In the genomic region with DNA sequence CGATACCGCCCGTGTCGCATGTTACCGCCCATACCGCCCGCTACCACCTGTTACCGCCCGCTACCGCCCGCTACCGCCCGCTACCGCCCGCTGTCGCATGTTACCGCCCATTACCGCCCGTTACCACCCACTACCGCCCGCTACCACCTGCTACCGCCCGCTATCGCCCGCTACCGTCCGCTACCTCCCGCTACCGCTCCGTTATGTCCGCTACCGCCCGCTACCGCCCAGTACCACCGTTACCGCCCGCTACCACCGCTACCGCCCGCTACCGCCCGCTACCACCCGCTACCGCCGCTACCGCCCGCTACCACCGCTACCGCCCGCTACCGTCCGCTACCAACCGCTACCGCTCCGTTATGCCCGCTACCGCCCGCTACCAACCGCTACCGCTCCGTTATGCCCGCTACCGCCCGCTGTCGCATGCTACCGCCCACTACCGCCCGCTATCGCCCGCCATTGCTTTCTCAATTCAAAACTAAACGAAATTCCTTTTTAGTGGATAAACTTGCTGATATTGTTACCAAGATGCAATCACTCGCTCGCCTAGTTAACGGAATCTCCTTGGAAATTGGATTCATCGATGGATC, we compare ENCODE assay signal across 7 worm cellular contexts.
A peak's percentile ranks its signal among the peaks of the same experiment; 100 is the strongest.
TF ChIP-seq lines count a peak whose summit lies in the region.

No protein-coding gene starts in this region.

TF ChIP-seq in whole organism, L1 larva, 84 proteins besides CTCF, POLR2A, EP300 and RAD21:
- TF ChIP-seq nhr-28 (tag; optimal IDR thresholded peaks at IDR 0.05; lab: Kevin White, UChicago), result no peak
- no peak for TF ChIP-seq efl-3 (GFP tag; optimal IDR thresholded peaks at IDR 0.05; lab: Kevin White, UChicago)
- TF ChIP-seq nhr-20 (tag; optimal IDR thresholded peaks at IDR 0.05; lab: Kevin White, UChicago), result no peak
- peak; percentile 54 for TF ChIP-seq ceh-8 (GFP tag; optimal IDR thresholded peaks at IDR 0.05; lab: Kevin White, UChicago)
- no peak for TF ChIP-seq unc-86 (tag; optimal IDR thresholded peaks at IDR 0.05; lab: Kevin White, UChicago)
- TF ChIP-seq unc-30 (tag; optimal IDR thresholded peaks at IDR 0.05; lab: Kevin White, UChicago), result no peak

TF ChIP-seq in whole organism, L4 larva, 104 proteins besides CTCF, POLR2A, EP300 and RAD21 (continues in another document):
- no peak for TF ChIP-seq hif-1 (tag; optimal IDR thresholded peaks at IDR 0.05; lab: Kevin White, UChicago)
- TF ChIP-seq dmd-8 (GFP tag; IDR thresholded peaks at IDR 0.05; lab: Robert Waterston, UW), result peak; percentile 68; the same call in 1 of the 2 replicates
- TF ChIP-seq aha-1 (tag; lab: Kevin White, UChicago), result peak; percentile 80
- TF ChIP-seq Y48G9A.11 (GFP tag; IDR thresholded peaks at IDR 0.05; lab: Robert Waterston, UW), result 0 out of 2 replicates have a peak, but pooled peaks have one; percentile 29
- no peak for TF ChIP-seq fkh-10 (GFP tag; optimal IDR thresholded peaks at IDR 0.05; lab: Kevin White, UChicago)
- TF ChIP-seq set-16 (GFP tag; IDR thresholded peaks at IDR 0.05; lab: Robert Waterston, UW), result peak; percentile 99
- no peak for TF ChIP-seq lir-3 (tag; optimal IDR thresholded peaks at IDR 0.05; lab: Kevin White, UChicago)
- TF ChIP-seq saeg-2 (GFP tag; IDR thresholded peaks at IDR 0.05; lab: Robert Waterston, UW), result 0 out of 2 replicates have a peak, but pooled peaks have one; percentile 6
- TF ChIP-seq gei-8 (GFP tag; optimal IDR thresholded peaks at IDR 0.05; lab: Kevin White, UChicago), result no peak
- 0 out of 2 replicates have a peak, but pooled peaks have one; percentile 20 for TF ChIP-seq snpc-1.2 (GFP tag; IDR thresholded peaks at IDR 0.05; lab: Robert Waterston, UW)
- peak; percentile 54; the same call in 1 of the 2 replicates for TF ChIP-seq php-3 (GFP tag; IDR thresholded peaks at IDR 0.05; lab: Robert Waterston, UW)
- TF ChIP-seq tra-1 (GFP tag; IDR thresholded peaks at IDR 0.05; lab: Robert Waterston, UW), result 0 out of 2 replicates have a peak, but pooled peaks have one; percentile 7

TF ChIP-seq in whole organism, early embryonic, 17 proteins besides CTCF, POLR2A, EP300 and RAD21:
- peak; percentile 17 for TF ChIP-seq B0310.2 (tag; optimal IDR thresholded peaks at IDR 0.05; lab: Kevin White, UChicago)
- TF ChIP-seq pes-1 (GFP tag; IDR thresholded peaks at IDR 0.05; lab: Robert Waterston, UW), result peak; percentile 49
- no peak for TF ChIP-seq sea-1 (GFP tag; conservative IDR thresholded peaks at IDR 0.05; lab: Robert Waterston, UW)
- no peak for TF ChIP-seq tra-4 (tag; optimal IDR thresholded peaks at IDR 0.05; lab: Kevin White, UChicago)
- peak; percentile 7; the same call in 1 of the 2 replicates for TF ChIP-seq flt-1 (GFP tag; IDR thresholded peaks at IDR 0.05; lab: Robert Waterston, UW)
- TF ChIP-seq scrt-1 (GFP tag; IDR thresholded peaks at IDR 0.05; lab: Robert Waterston, UW), result peak; percentile 47; the same call in 1 of the 2 replicates

TF ChIP-seq in whole organism, late embryonic, 69 proteins besides CTCF, POLR2A, EP300 and RAD21 (continues in another document):
- TF ChIP-seq ztf-16 (tag; optimal IDR thresholded peaks at IDR 0.05; lab: Kevin White, UChicago) (no peak), sox-2 (GFP tag; IDR thresholded peaks at IDR 0.05; lab: Robert Waterston, UW) (no peak), eyg-1 (tag; optimal IDR thresholded peaks at IDR 0.05; lab: Kevin White, UChicago) (no peak), ama-1 (optimal IDR thresholded peaks at IDR 0.05; lab: Kevin White, UChicago) (no peak), elt-2 (tag; optimal IDR thresholded peaks at IDR 0.05; lab: Kevin White, UChicago) (no peak), sdc-2 (tag; optimal IDR thresholded peaks at IDR 0.05; lab: Kevin White, UChicago) (peak; percentile 10), K02D7.2 (tag; optimal IDR thresholded peaks at IDR 0.05; lab: Kevin White, UChicago) (peak; percentile 83), pag-3 (tag; optimal IDR thresholded peaks at IDR 0.05; lab: Kevin White, UChicago; ENCODE audit: borderline replicate concordance) (no peak), gmeb-2 (tag; optimal IDR thresholded peaks at IDR 0.05; lab: Kevin White, UChicago) (peak; percentile 8), unc-42 (tag; optimal IDR thresholded peaks at IDR 0.05; lab: Kevin White, UChicago) (no peak), pat-9 (tag; optimal IDR thresholded peaks at IDR 0.05; lab: Kevin White, UChicago) (no peak), lin-11 (tag; optimal IDR thresholded peaks at IDR 0.05; lab: Kevin White, UChicago) (no peak), ceh-19 (GFP tag; optimal IDR thresholded peaks at IDR 0.05; lab: Kevin White, UChicago) (no peak), ceh-2 (tag; optimal IDR thresholded peaks at IDR 0.05; lab: Kevin White, UChicago) (no peak), ceh-31 (tag; optimal IDR thresholded peaks at IDR 0.05; lab: Kevin White, UChicago) (peak; percentile 15), hlh-6 (tag; optimal IDR thresholded peaks at IDR 0.05; lab: Kevin White, UChicago) (no peak)

TF ChIP-seq in whole organism, midembryonic, 9 proteins besides CTCF, POLR2A, EP300 and RAD21:
- TF ChIP-seq cog-1 (tag; optimal IDR thresholded peaks at IDR 0.05; lab: Kevin White, UChicago), result no peak
- TF ChIP-seq ztf-23 (GFP tag; IDR thresholded peaks at IDR 0.05; lab: Robert Waterston, UW), result 0 out of 2 replicates have a peak, but pooled peaks have one; percentile 12
- TF ChIP-seq ref-1 (GFP tag; conservative IDR thresholded peaks at IDR 0.05; lab: Robert Waterston, UW), result no peak
- 0 out of 2 replicates have a peak, but pooled peaks have one; percentile 5 for TF ChIP-seq flt-1 (GFP tag; IDR thresholded peaks at IDR 0.05; lab: Robert Waterston, UW)
- no peak for TF ChIP-seq klf-2 (GFP tag; conservative IDR thresholded peaks at IDR 0.05; lab: Robert Waterston, UW)
- TF ChIP-seq med-1 (GFP tag; optimal IDR thresholded peaks at IDR 0.05; lab: Kevin White, UChicago; ENCODE audit: insufficient read depth), result no peak
- TF ChIP-seq tab-1 (GFP tag; IDR thresholded peaks at IDR 0.05; lab: Robert Waterston, UW), result no peak
- no peak for TF ChIP-seq ztf-29 (GFP tag; IDR thresholded peaks at IDR 0.05; lab: Robert Waterston, UW)
- TF ChIP-seq T22C8.4 (GFP tag; IDR thresholded peaks at IDR 0.05; lab: Robert Waterston, UW), result no peak

TF ChIP-seq in whole organism, mixed stage, embryonic, 35 proteins besides CTCF, POLR2A, EP300 and RAD21 (continues in another document):
- TF ChIP-seq ceh-39 (tag; optimal IDR thresholded peaks at IDR 0.05; lab: Kevin White, UChicago) (no peak), ceh-83 (GFP tag; optimal IDR thresholded peaks at IDR 0.05; lab: Kevin White, UChicago) (no peak), ztf-11 (tag; optimal IDR thresholded peaks at IDR 0.05; lab: Kevin White, UChicago) (no peak), nhr-28 (tag; optimal IDR thresholded peaks at IDR 0.05; lab: Kevin White, UChicago) (no peak), flh-1 (GFP tag; optimal IDR thresholded peaks at IDR 0.05; lab: Kevin White, UChicago) (no peak), nhr-2 (tag; optimal IDR thresholded peaks at IDR 0.05; lab: Kevin White, UChicago) (no peak), unc-39 (tag; optimal IDR thresholded peaks at IDR 0.05; lab: Kevin White, UChicago) (no peak), ham-2 (GFP tag; optimal IDR thresholded peaks at IDR 0.05; lab: Kevin White, UChicago) (peak; percentile 26), unc-62 (GFP tag; optimal IDR thresholded peaks at IDR 0.05; lab: Kevin White, UChicago) (no peak), unc-120 (tag; optimal IDR thresholded peaks at IDR 0.05; lab: Kevin White, UChicago; ENCODE audit: poor library complexity, severe bottlenecking) (no peak), zip-8 (tag; optimal IDR thresholded peaks at IDR 0.05; lab: Kevin White, UChicago) (no peak), drap-1 (GFP tag; optimal IDR thresholded peaks at IDR 0.05; lab: Kevin White, UChicago) (peak; percentile 35), elt-1 (tag; optimal IDR thresholded peaks at IDR 0.05; lab: Kevin White, UChicago; ENCODE audit: borderline replicate concordance, insufficient read depth) (no peak), hlh-1 (tag; optimal IDR thresholded peaks at IDR 0.05; lab: Kevin White, UChicago) (no peak), nhr-76 (tag; optimal IDR thresholded peaks at IDR 0.05; lab: Kevin White, UChicago) (no peak), nhr-12 (tag; optimal IDR thresholded peaks at IDR 0.05; lab: Kevin White, UChicago) (no peak), sptf-1 (tag; optimal IDR thresholded peaks at IDR 0.05; lab: Kevin White, UChicago) (peak; percentile 61), mls-2 (tag; optimal IDR thresholded peaks at IDR 0.05; lab: Kevin White, UChicago) (peak; percentile 72), lin-32 (GFP tag; optimal IDR thresholded peaks at IDR 0.05; lab: Kevin White, UChicago) (peak; percentile 23), sem-2 (GFP tag; optimal IDR thresholded peaks at IDR 0.05; lab: Kevin White, UChicago) (peak; percentile 23)

TF ChIP-seq in whole organism, young adult, 124 proteins besides CTCF, POLR2A, EP300 and RAD21 (continues in another document):
- TF ChIP-seq let-526 (GFP tag; IDR thresholded peaks at IDR 0.05; lab: Robert Waterston, UW) (0 out of 2 replicates have a peak, but pooled peaks have one; percentile 39), ceh-58 (GFP tag; IDR thresholded peaks at IDR 0.05; lab: Robert Waterston, UW) (peak; percentile 71; the same call in 1 of the 2 replicates), egrh-3 (GFP tag; IDR thresholded peaks at IDR 0.05; lab: Robert Waterston, UW) (peak; percentile 97), F22D6.2 (tag; optimal IDR thresholded peaks at IDR 0.05; lab: Kevin White, UChicago) (no peak), snpc-1.1 (tag; optimal IDR thresholded peaks at IDR 0.05; lab: Kevin White, UChicago; ENCODE audit: insufficient read depth) (no peak), aptf-2 (GFP tag; conservative IDR thresholded peaks at IDR 0.05; lab: Robert Waterston, UW) (peak; percentile 11; the same call in 1 of the 2 replicates), F10E7.11 (tag; optimal IDR thresholded peaks at IDR 0.05; lab: Kevin White, UChicago) (no peak), nhr-120 (GFP tag; IDR thresholded peaks at IDR 0.05; lab: Robert Waterston, UW) (0 out of 2 replicates have a peak, but pooled peaks have one; percentile 39), F37B4.10 (GFP tag; IDR thresholded peaks at IDR 0.05; lab: Robert Waterston, UW) (no peak), ztf-28 (GFP tag; IDR thresholded peaks at IDR 0.05; lab: Robert Waterston, UW) (0 out of 2 replicates have a peak, but pooled peaks have one; percentile 54), ets-4 (GFP tag; optimal IDR thresholded peaks at IDR 0.05; lab: Kevin White, UChicago) (peak; percentile 35), K11D2.4 (GFP tag; IDR thresholded peaks at IDR 0.05; lab: Robert Waterston, UW) (peak; percentile 34; the same call in 1 of the 2 replicates), zfh-2 (GFP tag; conservative IDR thresholded peaks at IDR 0.05; lab: Robert Waterston, UW) (peak; percentile 91), egl-44 (GFP tag; IDR thresholded peaks at IDR 0.05; lab: Robert Waterston, UW) (0 out of 2 replicates have a peak, but pooled peaks have one; percentile 11), lin-26 (GFP tag; IDR thresholded peaks at IDR 0.05; lab: Robert Waterston, UW) (0 out of 2 replicates have a peak, but pooled peaks have one; percentile 30), ZK185.1 (tag; optimal IDR thresholded peaks at IDR 0.05; lab: Kevin White, UChicago; ENCODE audit: poor library complexity, severe bottlenecking) (no peak), attf-3 (GFP tag; conservative IDR thresholded peaks at IDR 0.05; lab: Robert Waterston, UW) (0 out of 2 replicates have a peak, but pooled peaks have one; percentile 7), madf-3 (GFP tag; IDR thresholded peaks at IDR 0.05; lab: Robert Waterston, UW) (0 out of 2 replicates have a peak, but pooled peaks have one; percentile 37)
